Worm (Caenorhabditis elegans) whole organism, L4 larva: ENCODE data around the gene ceh-18.

ENCODE experiments used
- ceh-28 ChIP-seq: fragments of 150-350 bp; optimal IDR thresholded peaks from 2 replicates; lab custom pipeline; 2014; ENCODE audit warnings: missing biosample characterization, missing genetic modification reagents, missing genetic modification characterization
- daf-12 ChIP-seq: fragments of 150-350 bp; optimal IDR thresholded peaks from 2 replicates; lab custom pipeline; 2014; ENCODE audit warnings: missing biosample characterization, missing genetic modification reagents, missing genetic modification characterization
- fkh-10 ChIP-seq: fragments of 150-350 bp; optimal IDR thresholded peaks from 2 replicates; lab custom pipeline; 2014; ENCODE audit warnings: missing biosample characterization, missing genetic modification reagents, missing genetic modification characterization
- fos-1 ChIP-seq: fragments of 150-350 bp; optimal IDR thresholded peaks from 2 replicates; lab custom pipeline; 2014; ENCODE audit warnings: missing biosample characterization, missing genetic modification characterization
- lin-1 ChIP-seq: fragments of 200-800 bp; sonication (Bioruptor generic); IDR thresholded peaks from 2 replicates; pipeline ENCODE4 v1.3.6; 2022; ENCODE audit warnings: missing genetic modification reagents, missing genetic modification characterization, missing compliant biosample characterization
- madf-9 ChIP-seq: fragments of 200-800 bp; sonication (Bioruptor generic); conservative IDR thresholded peaks from 2 replicates; pipeline ENCODE4 v1.3.6; 2022; ENCODE audit warnings: missing genetic modification reagents, missing genetic modification characterization, missing compliant biosample characterization

DNA sequence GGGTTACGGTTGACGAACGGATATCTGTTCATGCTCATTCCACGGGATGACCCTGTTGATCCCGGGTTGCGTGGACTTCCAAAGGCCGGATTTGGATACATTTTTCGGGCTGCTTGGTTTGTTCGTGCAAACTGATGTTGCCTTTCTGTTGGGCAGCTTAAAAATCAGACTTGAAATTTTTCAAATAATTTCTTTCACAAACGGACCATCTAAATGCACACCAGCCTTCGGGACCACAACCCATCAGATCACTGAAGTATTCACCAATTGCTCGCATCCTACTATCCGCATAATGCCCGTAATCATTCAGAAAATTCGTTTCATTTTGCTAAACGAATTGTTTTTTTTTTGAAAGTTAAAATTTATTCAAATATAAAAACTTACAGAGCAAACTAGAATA is 38.0 kb upstream of the ceh-18 start, which contains the start of gene F47F2.3:
- TF ChIP-seq fos-1 (tag; lab: Kevin White, UChicago) (no peak), ceh-28 (tag; lab: Kevin White, UChicago) (no peak), madf-9 (GFP tag; lab: Robert Waterston, UW) (no peak), fkh-10 (no peak), daf-12 (no peak), lin-1 (GFP tag; lab: Robert Waterston, UW) (no peak)
